Worm (Caenorhabditis elegans): ENCODE measurements around the gene T20B12.7.

DNA sequence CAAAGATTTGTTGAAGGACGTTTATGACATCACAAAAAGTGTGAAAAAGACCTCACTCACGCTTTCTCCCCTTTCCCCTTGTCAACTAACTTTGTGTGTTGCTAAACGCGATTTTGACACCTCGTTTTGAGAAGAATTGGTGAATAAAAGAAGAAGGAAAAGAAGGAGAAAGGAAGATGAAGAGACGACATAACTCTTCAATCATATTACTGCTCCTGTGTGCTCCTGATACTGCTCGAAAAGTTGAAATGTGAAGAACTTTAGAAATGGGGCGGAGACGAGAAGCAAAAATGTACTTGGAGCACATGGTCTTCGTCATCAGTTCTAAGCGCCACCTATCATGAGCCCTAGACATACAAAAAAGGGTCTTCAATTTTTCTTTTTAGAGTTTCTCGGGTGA is 20.2 kb upstream of the T20B12.7 start:
- TF ChIP-seq unc-39 (tag; optimal IDR thresholded peaks at IDR 0.05), result no peak
- TF ChIP-seq pha-4 (GFP tag; IDR thresholded peaks at IDR 0.05), result no peak
- no peak for TF ChIP-seq pha-4 (tag; optimal IDR thresholded peaks at IDR 0.05)
- TF ChIP-seq ama-1 (optimal IDR thresholded peaks at IDR 0.05), result no peak
- no peak for TF ChIP-seq nhr-11 (tag; optimal IDR thresholded peaks at IDR 0.05)
- no peak for TF ChIP-seq php-3 (GFP tag; IDR thresholded peaks at IDR 0.05)
- no peak for TF ChIP-seq mdl-1 (tag; optimal IDR thresholded peaks at IDR 0.05)
